Worm (Caenorhabditis elegans) whole organism, L4 larva: Measurements from ENCODE around the gene F16F9.4.

Experiments used
- F10B5.3 ChIP-seq: sonication (generic microtip); optimal IDR thresholded peaks from 2 replicates; lab custom pipeline; 2016; ENCODE audit warnings: mild to moderate bottlenecking, missing genetic modification characterization, missing compliant biosample characterization
- F26F4.8 ChIP-seq: fragments of 200-800 bp; sonication (Bioruptor generic); conservative IDR thresholded peaks from 2 replicates; pipeline ENCODE4 v1.3.6; 2022; ENCODE audit warnings: missing genetic modification characterization, missing compliant biosample characterization
- F44E2.7 ChIP-seq: fragments of 200-800 bp; sonication (Bioruptor generic); IDR thresholded peaks from 2 replicates; pipeline ENCODE4 v2.1.2; 2022; ENCODE audit warnings: missing genetic modification characterization, missing compliant biosample characterization
- aha-1 ChIP-seq: fragments of 150-350 bp; peaks from one replicate; lab custom pipeline; 2014; ENCODE audit warnings: missing biosample characterization, missing genetic modification characterization
- ama-1 ChIP-seq: fragments of 150-350 bp; optimal IDR thresholded peaks from 2 replicates; lab custom pipeline; 2014; ENCODE audit warnings: inconsistent platforms, mixed read lengths
- ceh-28 ChIP-seq: fragments of 150-350 bp; optimal IDR thresholded peaks from 2 replicates; lab custom pipeline; 2014; ENCODE audit warnings: missing biosample characterization, missing genetic modification reagents, missing genetic modification characterization
- ceh-44 ChIP-seq: fragments of 200-800 bp; sonication (Bioruptor generic); IDR thresholded peaks from 2 replicates; pipeline ENCODE4 v1.3.6; 2022; ENCODE audit warnings: missing genetic modification reagents, missing genetic modification characterization, missing compliant biosample characterization
- daf-12 ChIP-seq: fragments of 150-350 bp; optimal IDR thresholded peaks from 2 replicates; lab custom pipeline; 2014; ENCODE audit warnings: missing biosample characterization, missing genetic modification reagents, missing genetic modification characterization
- daf-19 ChIP-seq: fragments of 200-800 bp; sonication (Bioruptor generic); conservative IDR thresholded peaks from 2 replicates; pipeline ENCODE4 v1.3.6; 2022; ENCODE audit warnings: missing genetic modification characterization, missing compliant biosample characterization
- dmd-6 ChIP-seq: fragments of 200-800 bp; sonication (Bioruptor generic); IDR thresholded peaks from 2 replicates; pipeline ENCODE4 v1.3.6; 2022; ENCODE audit warnings: missing genetic modification reagents, missing genetic modification characterization, missing compliant biosample characterization
- dmd-8 ChIP-seq: fragments of 200-800 bp; sonication (Bioruptor generic); IDR thresholded peaks from 2 replicates; pipeline ENCODE4 v1.3.6; 2022; ENCODE audit warnings: missing genetic modification characterization, missing compliant biosample characterization
- dmd-9 ChIP-seq: fragments of 200-800 bp; sonication (Bioruptor generic); IDR thresholded peaks from 2 replicates; pipeline ENCODE4 v1.3.6; 2022; ENCODE audit warnings: missing genetic modification reagents, missing genetic modification characterization, missing compliant biosample characterization
- dpl-1 ChIP-seq: fragments of 150-350 bp; optimal IDR thresholded peaks from 2 replicates; lab custom pipeline; 2014; ENCODE audit warnings: missing biosample characterization, missing genetic modification reagents, missing genetic modification characterization
- egl-27 ChIP-seq: sonication (generic microtip); optimal IDR thresholded peaks from 3 replicates; lab custom pipeline; 2017; ENCODE audit warnings: missing biosample characterization, missing genetic modification reagents, missing genetic modification characterization
- fkh-10 ChIP-seq: fragments of 150-350 bp; optimal IDR thresholded peaks from 2 replicates; lab custom pipeline; 2014; ENCODE audit warnings: missing biosample characterization, missing genetic modification reagents, missing genetic modification characterization
- fos-1 ChIP-seq: fragments of 150-350 bp; optimal IDR thresholded peaks from 2 replicates; lab custom pipeline; 2014; ENCODE audit warnings: missing biosample characterization, missing genetic modification characterization
- gei-8 ChIP-seq: fragments of 200-800 bp; sonication (Bioruptor generic); optimal IDR thresholded peaks from 2 replicates; lab custom pipeline; 2018; ENCODE audit warnings: mild to moderate bottlenecking, missing genetic modification characterization, missing compliant biosample characterization
- hif-1 ChIP-seq, 2 experiments: sonication (generic microtip); optimal IDR thresholded peaks; 2 replicates each; lab custom pipeline; 2016 to 2017; ENCODE audit warnings: missing compliant biosample characterization in 2 of 2, missing genetic modification characterization in 2 of 2, missing genetic modification reagents in 2 of 2, missing genotype in 2 of 2, mild to moderate bottlenecking in 1 of 2
- lin-29 ChIP-seq: fragments of 200-800 bp; sonication (Bioruptor generic); IDR thresholded peaks from 2 replicates; pipeline ENCODE4 v1.3.6; 2022; ENCODE audit warnings: missing genetic modification reagents, missing genetic modification characterization, missing compliant biosample characterization
- lin-38 ChIP-seq: fragments of 200-800 bp; sonication (Bioruptor generic); IDR thresholded peaks from 2 replicates; pipeline ENCODE4 v1.3.6; 2022; ENCODE audit warnings: missing genetic modification reagents, missing genetic modification characterization, missing compliant biosample characterization
- lin-39 ChIP-seq: fragments of 150-350 bp; optimal IDR thresholded peaks from 2 replicates; lab custom pipeline; 2014; ENCODE audit warnings: missing biosample characterization, missing genetic modification reagents, missing genetic modification characterization
- lir-3 ChIP-seq: sonication (generic microtip); optimal IDR thresholded peaks from 2 replicates; lab custom pipeline; 2016; ENCODE audit warnings: mild to moderate bottlenecking, missing genetic modification characterization, missing compliant biosample characterization
- lsy-2 ChIP-seq, 2 experiments: fragments of 150-350 bp in 1 of 2; sonication (generic microtip) in 1 of 2; optimal IDR thresholded peaks; 2 replicates each; lab custom pipeline; 2014 to 2017; ENCODE audit warnings: missing biosample characterization in 2 of 2, missing genetic modification characterization in 2 of 2
- madf-5 ChIP-seq, 2 experiments: fragments of 200-800 bp; sonication (Bioruptor generic); IDR thresholded peaks; 2 replicates each; pipeline ENCODE4 v1.3.6; 2022; ENCODE audit warnings: missing compliant biosample characterization in 2 of 2, missing genetic modification characterization in 2 of 2
- mdl-1 ChIP-seq, 2 experiments: fragments of 150-350 bp in 1 of 2; sonication (generic microtip) in 1 of 2; optimal IDR thresholded peaks; 2 replicates each; lab custom pipeline; 2014 to 2017; ENCODE audit warnings: missing biosample characterization in 2 of 2, missing genetic modification characterization in 2 of 2
- mep-1 ChIP-seq: fragments of 150-350 bp; sonication (generic microtip); optimal IDR thresholded peaks from 3 replicates; lab custom pipeline; 2014; ENCODE audit warnings: missing biosample characterization, missing genetic modification characterization
- mes-2 ChIP-seq: sonication (generic microtip); optimal IDR thresholded peaks from 2 replicates; lab custom pipeline; 2016; ENCODE audit warnings: missing genotype, mild to moderate bottlenecking, missing genetic modification characterization, missing compliant biosample characterization; ENCODE audit not compliant: poor library complexity, severe bottlenecking
- mxl-3 ChIP-seq: fragments of 200-800 bp; sonication (Bioruptor generic); optimal IDR thresholded peaks from 2 replicates; lab custom pipeline; 2018; ENCODE audit warnings: mild to moderate bottlenecking, missing genetic modification characterization, missing compliant biosample characterization
- nhr-10 ChIP-seq: fragments of 150-350 bp; optimal IDR thresholded peaks from 2 replicates; lab custom pipeline; 2014; ENCODE audit warnings: missing biosample characterization, missing genetic modification characterization
- nhr-102 ChIP-seq: sonication (generic microtip); optimal IDR thresholded peaks from 2 replicates; lab custom pipeline; 2016; ENCODE audit warnings: mild to moderate bottlenecking, missing genetic modification characterization, moderate library complexity, missing compliant biosample characterization
- nhr-11 ChIP-seq: fragments of 150-350 bp; optimal IDR thresholded peaks from 2 replicates; lab custom pipeline; 2014; ENCODE audit warnings: missing biosample characterization, missing genetic modification characterization
- nhr-237 ChIP-seq: sonication (generic microtip); optimal IDR thresholded peaks from 2 replicates; lab custom pipeline; 2017; ENCODE audit warnings: missing biosample characterization, missing genetic modification characterization
- nhr-25 ChIP-seq: sonication (generic microtip); optimal IDR thresholded peaks from 2 replicates; lab custom pipeline; 2017; ENCODE audit warnings: missing genetic modification characterization, mild to moderate bottlenecking, missing compliant biosample characterization, antibody characterized with exemption, moderate library complexity, borderline replicate concordance; ENCODE audit not compliant: insufficient read depth
- nhr-41 ChIP-seq: fragments of 200-800 bp; sonication (Bioruptor generic); IDR thresholded peaks from 2 replicates; pipeline ENCODE4 v1.3.6; 2022; ENCODE audit warnings: missing genetic modification reagents, missing genetic modification characterization, missing compliant biosample characterization
- nhr-48 ChIP-seq: sonication (generic microtip); optimal IDR thresholded peaks from 2 replicates; lab custom pipeline; 2016; ENCODE audit warnings: mild to moderate bottlenecking, missing genetic modification characterization, missing compliant biosample characterization
- nhr-76 ChIP-seq: fragments of 150-350 bp; optimal IDR thresholded peaks from 2 replicates; lab custom pipeline; 2014; ENCODE audit warnings: missing biosample characterization, missing genetic modification characterization
- nhr-77 ChIP-seq: fragments of 150-350 bp; optimal IDR thresholded peaks from 2 replicates; lab custom pipeline; 2014; ENCODE audit warnings: missing biosample characterization, missing genetic modification characterization
- pha-4 ChIP-seq, 2 experiments: fragments of 150-350 bp in 1 of 2; fragments of 200-800 bp in 1 of 2; sonication (Bioruptor generic) in 1 of 2; IDR thresholded peaks in 1 of 2; optimal IDR thresholded peaks in 1 of 2; 2 replicates each; pipeline versions ENCODE4 v1.3.6 to Lab custom; 2014 to 2022; ENCODE audit warnings: missing genetic modification characterization in 2 of 2, missing genetic modification reagents in 2 of 2, missing biosample characterization in 1 of 2, missing compliant biosample characterization in 1 of 2
- saeg-2 ChIP-seq: fragments of 200-800 bp; sonication (Bioruptor generic); IDR thresholded peaks from 2 replicates; pipeline ENCODE4 v1.3.6; 2022; ENCODE audit warnings: missing genetic modification reagents, missing genetic modification characterization, missing compliant biosample characterization
- set-16 ChIP-seq: fragments of 200-800 bp; sonication (Bioruptor generic); IDR thresholded peaks from 2 replicates; pipeline ENCODE4 v1.3.6; 2022; ENCODE audit warnings: missing genetic modification reagents, missing genetic modification characterization, missing compliant biosample characterization
- skn-1 ChIP-seq: fragments of 150-350 bp; optimal IDR thresholded peaks from 2 replicates; lab custom pipeline; 2014; ENCODE audit warnings: missing biosample characterization, missing genetic modification characterization
- snpc-1.2 ChIP-seq: fragments of 200-800 bp; sonication (Bioruptor generic); IDR thresholded peaks from 2 replicates; pipeline ENCODE4 v1.3.6; 2022; ENCODE audit warnings: missing genetic modification reagents, missing genetic modification characterization, missing compliant biosample characterization
- spr-1 ChIP-seq: sonication (generic microtip); optimal IDR thresholded peaks from 2 replicates; lab custom pipeline; 2016; ENCODE audit warnings: mild to moderate bottlenecking, missing genetic modification characterization, missing compliant biosample characterization
- tra-1 ChIP-seq: fragments of 200-800 bp; sonication (Bioruptor generic); IDR thresholded peaks from 2 replicates; pipeline ENCODE4 v1.3.6; 2022; ENCODE audit warnings: missing genetic modification reagents, missing genetic modification characterization, missing compliant biosample characterization
- unc-130 ChIP-seq: sonication (generic microtip); optimal IDR thresholded peaks from 2 replicates; lab custom pipeline; 2016; ENCODE audit warnings: missing genetic modification reagents, missing genetic modification characterization, missing compliant biosample characterization
- unc-39 ChIP-seq: sonication (generic microtip); optimal IDR thresholded peaks from 2 replicates; lab custom pipeline; 2017; ENCODE audit warnings: missing biosample characterization, missing genetic modification characterization
- vab-7 ChIP-seq: fragments of 200-800 bp; sonication (Bioruptor generic); IDR thresholded peaks from 2 replicates; pipeline ENCODE4 v1.3.6; 2022; ENCODE audit warnings: missing genetic modification reagents, missing genetic modification characterization, missing compliant biosample characterization
- zag-1 ChIP-seq: fragments of 150-350 bp; optimal IDR thresholded peaks from 2 replicates; lab custom pipeline; 2014; ENCODE audit warnings: missing biosample characterization, missing genetic modification characterization
- zip-2 ChIP-seq: fragments of 150-350 bp; optimal IDR thresholded peaks from 2 replicates; lab custom pipeline; 2014; ENCODE audit warnings: missing biosample characterization, missing genetic modification characterization
- ztf-7 ChIP-seq: fragments of 150-350 bp; optimal IDR thresholded peaks from 2 replicates; lab custom pipeline; 2014; ENCODE audit warnings: missing biosample characterization, missing genetic modification characterization

The F16F9.4 gene

DNA sequence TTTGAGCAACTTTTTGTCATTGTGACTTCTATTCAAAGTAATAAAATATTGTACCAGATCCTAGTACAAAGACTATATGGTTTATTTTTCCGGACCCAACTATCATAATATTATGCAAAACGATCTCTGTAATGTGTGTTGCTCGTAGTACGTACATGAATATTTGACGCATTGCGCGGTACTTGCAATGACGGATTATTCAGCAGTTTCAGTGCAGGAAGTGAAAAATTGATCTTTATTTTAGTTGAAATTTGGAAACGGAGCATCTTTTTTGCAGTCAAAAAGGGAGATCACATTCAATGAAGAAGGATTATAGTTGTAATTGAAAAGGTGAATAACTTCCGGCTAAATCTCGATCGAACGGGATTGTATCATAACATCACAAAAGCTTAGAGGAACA is 20.8 kb upstream of the F16F9.4 start:
- TF ChIP-seq nhr-25 (tag; lab: Kevin White, UChicago), result no peak
- peak; percentile 92 for TF ChIP-seq aha-1

- TF ChIP-seq pha-4 (GFP tag; IDR thresholded peaks at IDR 0.05; lab: Robert Waterston, UW) (no peak), pha-4 (tag; optimal IDR thresholded peaks at IDR 0.05; lab: Kevin White, UChicago) (no peak), tra-1 (GFP tag; lab: Robert Waterston, UW) (no peak), lin-29 (GFP tag; lab: Robert Waterston, UW) (no peak), hif-1 (tag; optimal IDR thresholded peaks at IDR 0.05; lab: Kevin White, UChicago) (peak in 1 of 2 experiments; percentile 76), fos-1 (tag; lab: Kevin White, UChicago) (no peak), nhr-25 (tag; lab: Kevin White, UChicago) (no peak), dmd-8 (GFP tag; lab: Robert Waterston, UW) (no peak), mxl-3 (GFP tag; lab: Kevin White, UChicago) (peak; percentile 16), mep-1 (tag; lab: Kevin White, UChicago) (peak; percentile 43), mes-2 (tag; lab: Kevin White, UChicago) (no peak), mdl-1 (tag; optimal IDR thresholded peaks at IDR 0.05; lab: Kevin White, UChicago) (peak in 1 of 2 experiments; percentile 50), skn-1 (no peak), nhr-77 (tag; lab: Kevin White, UChicago) (no peak), aha-1 (no peak), nhr-237 (tag; lab: Kevin White, UChicago) (no peak), vab-7 (no peak), dmd-6 (GFP tag; lab: Robert Waterston, UW) (0 out of 2 replicates have a peak, but pooled peaks have one; percentile 15), set-16 (GFP tag; lab: Robert Waterston, UW) (no peak), dmd-9 (GFP tag; lab: Robert Waterston, UW) (no peak), ceh-44 (GFP tag; lab: Robert Waterston, UW) (no peak), unc-39 (tag; lab: Kevin White, UChicago) (no peak), fkh-10 (GFP tag; lab: Kevin White, UChicago) (peak; percentile 64), spr-1 (tag; lab: Kevin White, UChicago) (no peak), unc-130 (GFP tag; lab: Kevin White, UChicago) (no peak), ama-1 (lab: Kevin White, UChicago) (no peak), nhr-76 (tag; lab: Kevin White, UChicago) (no peak), lin-39 (tag; lab: Kevin White, UChicago) (no peak), nhr-41 (GFP tag; lab: Robert Waterston, UW) (no peak), snpc-1.2 (no peak), F10B5.3 (no peak), nhr-102 (tag; lab: Kevin White, UChicago) (no peak), gei-8 (GFP tag; lab: Kevin White, UChicago) (no peak), ceh-28 (tag; lab: Kevin White, UChicago) (no peak), nhr-11 (tag; lab: Kevin White, UChicago) (no peak), zip-2 (tag; lab: Kevin White, UChicago) (no peak), F26F4.8 (GFP tag; lab: Robert Waterston, UW) (no peak), nhr-48 (tag; lab: Kevin White, UChicago) (no peak), egl-27 (tag; lab: Kevin White, UChicago) (no peak), lsy-2 (tag; optimal IDR thresholded peaks at IDR 0.05; lab: Kevin White, UChicago) (no peak), madf-5 (GFP tag; IDR thresholded peaks at IDR 0.05; lab: Robert Waterston, UW) (no peak), ztf-7 (tag; lab: Kevin White, UChicago) (no peak), zag-1 (no peak), saeg-2 (GFP tag; lab: Robert Waterston, UW) (no peak), daf-12 (tag; lab: Kevin White, UChicago) (no peak), daf-19 (GFP tag; lab: Robert Waterston, UW) (no peak), dpl-1 (no peak), nhr-10 (tag; lab: Kevin White, UChicago) (no peak), lin-38 (no peak), F44E2.7 (GFP tag; lab: Robert Waterston, UW) (no peak), lir-3 (no peak)
Observed at ce11 chrX:8481716-8482115, 18.6 kb upstream of the F16F9.4 start.
